Worm (Caenorhabditis elegans) whole organism, late embryonic: ENCODE data around the gene zmp-3.

Experiments
- Y22D7AL.16 ChIP-seq: sonication (generic microtip); optimal IDR thresholded peaks from 2 replicates; lab custom pipeline; 2016; ENCODE audit warnings: missing genetic modification characterization, missing compliant biosample characterization
- ceh-22 ChIP-seq: sonication (generic microtip); optimal IDR thresholded peaks from 2 replicates; lab custom pipeline; 2017; ENCODE audit warnings: missing biosample characterization, missing genetic modification characterization
- ets-4 ChIP-seq: sonication (generic microtip); optimal IDR thresholded peaks from 2 replicates; lab custom pipeline; 2016; ENCODE audit warnings: missing genetic modification characterization, missing compliant biosample characterization
- fkh-10 ChIP-seq: fragments of 150-350 bp; optimal IDR thresholded peaks from 2 replicates; lab custom pipeline; 2014; ENCODE audit warnings: missing biosample characterization, missing genetic modification reagents, missing genetic modification characterization
- hlh-30 ChIP-seq: sonication (generic microtip); optimal IDR thresholded peaks from 2 replicates; lab custom pipeline; 2017; ENCODE audit warnings: antibody characterized with exemption, missing genetic modification characterization, missing compliant biosample characterization; ENCODE audit not compliant: insufficient read depth
- nhr-11 ChIP-seq: fragments of 150-350 bp; optimal IDR thresholded peaks from 2 replicates; lab custom pipeline; 2014; ENCODE audit warnings: missing biosample characterization, missing genetic modification characterization
- unc-86 ChIP-seq: sonication (generic microtip); optimal IDR thresholded peaks from 2 replicates; lab custom pipeline; 2016; ENCODE audit warnings: missing genetic modification characterization, missing compliant biosample characterization

- TF ChIP-seq nhr-11 (no peak), hlh-30 (tag; lab: Kevin White, UChicago) (no peak), ets-4 (tag; lab: Kevin White, UChicago) (no peak), unc-86 (tag; lab: Kevin White, UChicago) (no peak), Y22D7AL.16 (tag; lab: Kevin White, UChicago) (no peak), ceh-22 (no peak), fkh-10 (GFP tag; lab: Kevin White, UChicago) (no peak)
Observed at ce11 chrV:2888265-2888664, 21.2 kb downstream of the zmp-3 start.
